Worm (Caenorhabditis elegans) whole organism, L4/young adult: ENCODE results near the gene K11D9.3.

Source experiments
- W03F9.2 ChIP-seq: fragments of 150-350 bp; optimal IDR thresholded peaks from 2 replicates; lab custom pipeline; 2014; ENCODE audit warnings: missing biosample characterization, missing genetic modification characterization
- dao-5 ChIP-seq: sonication (generic microtip); optimal IDR thresholded peaks from 2 replicates; lab custom pipeline; 2016; ENCODE audit warnings: missing genotype, missing genetic modification characterization, moderate library complexity, missing compliant biosample characterization
- him-1 ChIP-seq: sonication (generic microtip); optimal IDR thresholded peaks from 2 replicates; lab custom pipeline; 2016; ENCODE audit warnings: missing genotype, missing genetic modification reagents, missing genetic modification characterization, missing compliant biosample characterization

The K11D9.3 gene

DNA sequence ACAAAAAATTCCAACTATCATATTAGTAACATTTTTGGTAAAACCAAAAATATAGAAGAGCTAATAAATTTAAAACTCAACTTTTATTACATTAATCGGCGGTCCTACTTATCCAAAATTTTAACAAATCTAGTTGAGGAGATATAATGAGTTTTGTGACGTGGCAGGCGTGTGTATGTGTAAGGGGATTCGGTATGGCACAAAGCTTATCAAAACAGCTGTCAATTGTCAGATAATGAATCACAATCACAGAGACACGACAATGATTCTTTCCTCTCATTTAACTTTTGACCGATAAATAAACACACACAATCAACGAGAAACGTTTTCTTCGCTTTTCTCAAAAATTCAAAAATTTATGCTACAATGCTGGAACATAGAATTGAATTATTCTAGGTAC is at the start of gene K11D9.3:
K11D9.3 (minus strand) TSS at position 181 of the 400 bp plus-strand sequence.
- no peak for TF ChIP-seq him-1 (tag; lab: Kevin White, UChicago)
- no peak for TF ChIP-seq W03F9.2 (tag; lab: Kevin White, UChicago)
- TF ChIP-seq dao-5 = no peak

DNA sequence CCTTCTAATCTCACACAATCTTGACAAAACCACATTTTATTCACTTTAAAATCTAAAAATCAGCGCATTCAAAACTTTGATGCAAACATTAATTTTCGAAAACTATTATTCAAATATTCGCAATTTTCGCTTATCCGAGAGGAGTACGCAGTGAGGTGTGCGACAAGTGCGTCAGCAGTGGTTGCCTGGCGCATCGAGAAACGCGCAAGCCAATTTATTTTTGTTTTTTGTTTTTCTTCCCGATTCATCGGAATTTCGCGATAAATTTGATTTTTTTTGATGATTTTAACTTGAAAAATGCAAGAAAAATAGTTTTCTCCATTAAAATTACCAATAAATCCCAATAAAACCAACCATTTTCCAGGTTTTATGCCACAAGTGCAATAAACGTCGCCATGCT is 46.8 kb upstream of the K11D9.3 start, which contains the start of the genes fbxb-85 and hex-3:
fbxb-85 (minus strand) TSS at position 106 of the 400 bp plus-strand sequence.
hex-3 (plus strand) TSS at position 365 of the 400 bp plus-strand sequence.
- TF ChIP-seq dao-5 (no peak), W03F9.2 (tag; lab: Kevin White, UChicago) (peak; percentile 93), him-1 (tag; lab: Kevin White, UChicago) (peak; percentile 80)

DNA sequence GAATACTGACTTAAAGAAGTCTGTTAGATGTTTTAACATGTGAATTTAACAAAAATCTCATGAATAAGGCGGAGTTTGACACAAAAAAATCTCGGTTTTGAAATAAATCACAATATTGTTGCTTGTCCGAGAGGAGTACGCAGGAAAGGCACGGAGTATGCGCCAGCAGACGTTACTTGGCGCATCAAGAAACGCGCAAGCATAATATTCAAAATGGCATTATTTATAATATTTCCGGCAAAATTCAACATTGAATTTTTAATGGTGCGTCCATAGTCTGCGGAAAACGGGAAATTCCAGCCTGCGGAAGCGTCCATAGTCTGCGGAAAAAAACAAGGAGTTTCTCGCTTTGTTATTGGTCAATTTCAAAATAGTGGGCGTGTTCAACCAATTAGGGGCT is 42.9 kb upstream of the K11D9.3 start, which contains the start of gene pde-12:
pde-12 (minus strand) TSS at position 148 of the 400 bp plus-strand sequence.
- peak; percentile 30 for TF ChIP-seq him-1 (tag; lab: Kevin White, UChicago)
- peak; percentile 69 for TF ChIP-seq W03F9.2 (tag; lab: Kevin White, UChicago)
- TF ChIP-seq dao-5 = no peak

- TF ChIP-seq dao-5 (no peak), W03F9.2 (tag; lab: Kevin White, UChicago) (no peak), him-1 (tag; lab: Kevin White, UChicago) (no peak)
These were observed 30.6 kb upstream of the K11D9.3 start, which contains the start of gene sbsp-1 for ce11 chrIII:10832636-10833035. Gene sbsp-1 (plus strand): TSS chrIII:10832936.

- TF ChIP-seq W03F9.2 (tag; lab: Kevin White, UChicago) (no peak), him-1 (tag; lab: Kevin White, UChicago) (no peak), dao-5 (no peak)
These were observed 29.5 kb upstream of the K11D9.3 start for ce11 chrIII:10831483-10831882.

DNA sequence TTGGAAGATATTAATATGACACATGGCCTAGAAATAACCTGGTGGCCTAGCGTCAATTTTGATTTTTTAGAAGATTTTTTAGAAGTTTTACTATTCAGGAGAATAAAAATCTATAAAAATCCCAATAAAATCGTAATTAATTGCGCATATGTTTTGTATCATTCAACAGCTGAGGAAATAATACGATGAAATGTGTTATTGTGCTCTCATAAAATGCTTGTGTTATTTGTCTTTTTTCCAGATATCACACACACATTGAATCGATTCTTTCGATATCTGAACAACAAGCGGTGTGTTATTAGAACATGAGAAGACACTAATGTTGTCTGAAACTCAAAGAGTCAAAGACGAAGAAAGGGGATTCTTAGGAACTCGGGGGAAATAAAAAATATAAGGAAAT is 23.1 kb upstream of the K11D9.3 start:
- TF ChIP-seq dao-5 (no peak), W03F9.2 (tag; lab: Kevin White, UChicago) (no peak), him-1 (tag; lab: Kevin White, UChicago) (no peak)

- TF ChIP-seq dao-5 = no peak
- no peak for TF ChIP-seq him-1 (tag; lab: Kevin White, UChicago)
- TF ChIP-seq W03F9.2 (tag; lab: Kevin White, UChicago) = no peak
These were observed 22.2 kb upstream of the K11D9.3 start for ce11 chrIII:10824206-10824605.

ce11 chrIII:10822494-10823113 is 20.6 kb upstream of the K11D9.3 start:
- TF ChIP-seq him-1 (tag; lab: Kevin White, UChicago) (no peak), W03F9.2 (tag; lab: Kevin White, UChicago) (no peak), dao-5 (no peak)

- peak; percentile 5 for TF ChIP-seq W03F9.2 (tag; lab: Kevin White, UChicago)
- no peak for TF ChIP-seq dao-5
These were observed 18.7 kb upstream of the K11D9.3 start for ce11 chrIII:10820592-10821242.

- TF ChIP-seq him-1 (tag; lab: Kevin White, UChicago) = no peak
- no peak for TF ChIP-seq W03F9.2 (tag; lab: Kevin White, UChicago)
These were observed 17.8 kb upstream of the K11D9.3 start for ce11 chrIII:10819778-10820177.

DNA sequence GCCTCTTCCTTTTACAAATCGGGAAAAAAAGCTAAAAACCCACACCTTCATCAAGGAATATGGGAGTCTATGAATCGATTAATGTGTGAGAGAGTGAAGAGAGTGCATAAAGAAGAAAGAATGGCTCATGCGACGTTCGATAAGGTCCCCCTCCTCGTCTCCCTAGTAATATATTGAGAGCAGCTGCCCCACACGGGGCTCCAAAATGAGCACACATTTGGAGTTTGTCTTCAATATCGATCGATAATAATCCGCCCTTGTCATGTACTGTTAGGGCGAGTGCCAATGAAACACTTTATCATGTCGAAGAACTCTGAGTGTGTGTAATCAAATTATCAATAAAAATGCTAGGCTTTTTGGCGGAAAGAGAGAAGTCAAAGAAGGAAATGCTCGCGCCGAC is 17.2 kb upstream of the K11D9.3 start:
- no peak for TF ChIP-seq W03F9.2 (tag; lab: Kevin White, UChicago)
- TF ChIP-seq him-1 (tag; lab: Kevin White, UChicago) = no peak
- no peak for TF ChIP-seq dao-5

DNA sequence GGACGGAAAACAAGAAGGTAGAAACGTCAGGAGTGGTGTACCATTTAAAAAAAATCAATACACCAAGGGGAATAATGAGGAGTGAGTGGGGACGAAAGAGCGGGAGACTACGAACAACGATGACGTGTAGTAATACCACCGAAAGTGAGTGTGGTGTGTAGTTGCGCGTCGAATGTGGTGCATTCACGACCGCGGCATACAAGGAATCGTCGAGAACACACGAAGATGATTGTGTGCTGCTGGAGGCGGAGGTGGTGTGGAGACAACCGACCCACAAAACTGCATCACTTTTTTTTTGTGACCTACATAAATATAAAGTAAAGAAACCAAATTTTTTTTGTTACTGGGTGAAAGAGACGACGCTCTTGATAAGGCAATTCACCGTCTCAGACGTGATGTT is 16.4 kb upstream of the K11D9.3 start:
- TF ChIP-seq dao-5 = no peak
- TF ChIP-seq W03F9.2 (tag; lab: Kevin White, UChicago) = peak; percentile 27

- TF ChIP-seq W03F9.2 (tag; lab: Kevin White, UChicago) = no peak
These were observed 14.9 kb upstream of the K11D9.3 start, which contains the start of gene sca-1 for ce11 chrIII:10816800-10817418. Gene sca-1 (minus strand): TSS chrIII:10816850.

DNA sequence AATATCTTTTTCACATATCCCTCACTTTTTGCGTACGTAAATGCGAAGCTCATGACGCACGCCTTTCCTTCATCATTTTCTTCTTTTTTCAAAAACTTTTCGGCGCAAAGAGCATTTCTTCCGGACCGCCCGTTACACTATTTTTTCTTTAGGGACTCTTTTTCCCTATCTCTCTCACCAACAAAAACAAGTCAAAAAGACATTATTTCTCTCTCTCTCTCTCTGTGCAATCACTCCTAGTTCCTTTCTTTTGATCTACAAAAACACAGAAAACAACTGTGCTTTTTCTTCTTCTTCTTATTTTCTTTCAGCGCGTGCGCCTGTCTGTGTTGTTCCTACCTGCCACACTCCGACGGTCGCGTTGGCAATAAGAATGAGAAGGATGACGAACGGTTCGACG is 14.0 kb upstream of the K11D9.3 start:
- TF ChIP-seq W03F9.2 (tag; lab: Kevin White, UChicago) (no peak), dao-5 (no peak), him-1 (tag; lab: Kevin White, UChicago) (no peak)
